Worm (Caenorhabditis elegans): ENCODE results near the gene Y39G8B.5.
"Not testable (repeated sequence)": the region's sequence is repeated elsewhere in the genome, so short reads cannot be mapped to it uniquely, and the experiment has no call there.

The Y39G8B.5 gene

ce11 chrII:13991741-13992140, at the start of gene Y39G8B.5:
Gene Y39G8B.5, minus strand, starts transcription at chrII:13991841.
- no peak for TF ChIP-seq klf-2 (GFP tag; conservative IDR thresholded peaks at IDR 0.05)
- no peak for TF ChIP-seq flt-1 (GFP tag; IDR thresholded peaks at IDR 0.05)
- TF ChIP-seq ref-1 (GFP tag; conservative IDR thresholded peaks at IDR 0.05), result no peak
- TF ChIP-seq T22C8.4 (GFP tag; IDR thresholded peaks at IDR 0.05), result no peak
- TF ChIP-seq med-1 (GFP tag; optimal IDR thresholded peaks at IDR 0.05; ENCODE audit: insufficient read depth), result no peak

- TF ChIP-seq med-1 (GFP tag; optimal IDR thresholded peaks at IDR 0.05; ENCODE audit: insufficient read depth), result no peak
- no peak for TF ChIP-seq ztf-29 (GFP tag; IDR thresholded peaks at IDR 0.05)
- no peak for TF ChIP-seq flt-1 (GFP tag; IDR thresholded peaks at IDR 0.05)
- TF ChIP-seq ref-1 (GFP tag; conservative IDR thresholded peaks at IDR 0.05), result no peak
- no peak for TF ChIP-seq cog-1 (tag; optimal IDR thresholded peaks at IDR 0.05)
- no peak for TF ChIP-seq tab-1 (GFP tag; IDR thresholded peaks at IDR 0.05)
- TF ChIP-seq ztf-23 (GFP tag; IDR thresholded peaks at IDR 0.05), result no peak
- no peak for TF ChIP-seq klf-2 (GFP tag; conservative IDR thresholded peaks at IDR 0.05)
- TF ChIP-seq T22C8.4 (GFP tag; IDR thresholded peaks at IDR 0.05), result no peak
These were observed 48.7 kb upstream of the Y39G8B.5 start for ce11 chrII:14040204-14040842.

- no peak for TF ChIP-seq med-1 (GFP tag; optimal IDR thresholded peaks at IDR 0.05; ENCODE audit: insufficient read depth)
- no peak for TF ChIP-seq ztf-29 (GFP tag; IDR thresholded peaks at IDR 0.05)
- no peak for TF ChIP-seq flt-1 (GFP tag; IDR thresholded peaks at IDR 0.05)
- no peak for TF ChIP-seq klf-2 (GFP tag; conservative IDR thresholded peaks at IDR 0.05)
- no peak for TF ChIP-seq ztf-23 (GFP tag; IDR thresholded peaks at IDR 0.05)
- no peak for TF ChIP-seq ref-1 (GFP tag; conservative IDR thresholded peaks at IDR 0.05)
- TF ChIP-seq T22C8.4 (GFP tag; IDR thresholded peaks at IDR 0.05), result no peak
- no peak for TF ChIP-seq tab-1 (GFP tag; IDR thresholded peaks at IDR 0.05)
- no peak for TF ChIP-seq cog-1 (tag; optimal IDR thresholded peaks at IDR 0.05)
These were observed 48.2 kb upstream of the Y39G8B.5 start for ce11 chrII:14039811-14040203.

DNA sequence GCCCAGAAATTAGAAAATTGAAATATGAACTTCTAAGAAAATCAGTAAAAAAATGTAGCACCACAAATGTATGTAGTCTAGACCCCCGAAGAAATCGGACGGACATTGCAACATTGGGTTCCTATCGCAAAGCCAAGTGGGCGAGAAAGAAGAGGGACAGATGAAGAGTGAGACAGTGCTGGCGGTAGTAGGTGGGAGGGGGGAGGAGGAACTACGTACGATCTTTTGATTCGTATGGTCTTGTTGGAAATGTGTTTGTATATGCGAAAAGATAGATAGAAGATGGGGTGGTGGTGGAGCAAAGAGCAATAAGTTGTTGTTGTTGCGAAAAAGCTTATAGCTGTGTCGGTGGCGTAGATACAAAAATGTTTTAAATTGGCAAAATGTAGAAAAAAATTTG, 46.7 kb upstream of the Y39G8B.5 start:
- no peak for TF ChIP-seq ztf-23 (GFP tag; IDR thresholded peaks at IDR 0.05)
- no peak for TF ChIP-seq klf-2 (GFP tag; conservative IDR thresholded peaks at IDR 0.05)
- TF ChIP-seq T22C8.4 (GFP tag; IDR thresholded peaks at IDR 0.05), result no peak
- TF ChIP-seq ztf-29 (GFP tag; IDR thresholded peaks at IDR 0.05), result no peak
- TF ChIP-seq flt-1 (GFP tag; IDR thresholded peaks at IDR 0.05), result 0 out of 2 replicates have a peak, but pooled peaks have one; percentile 48

DNA sequence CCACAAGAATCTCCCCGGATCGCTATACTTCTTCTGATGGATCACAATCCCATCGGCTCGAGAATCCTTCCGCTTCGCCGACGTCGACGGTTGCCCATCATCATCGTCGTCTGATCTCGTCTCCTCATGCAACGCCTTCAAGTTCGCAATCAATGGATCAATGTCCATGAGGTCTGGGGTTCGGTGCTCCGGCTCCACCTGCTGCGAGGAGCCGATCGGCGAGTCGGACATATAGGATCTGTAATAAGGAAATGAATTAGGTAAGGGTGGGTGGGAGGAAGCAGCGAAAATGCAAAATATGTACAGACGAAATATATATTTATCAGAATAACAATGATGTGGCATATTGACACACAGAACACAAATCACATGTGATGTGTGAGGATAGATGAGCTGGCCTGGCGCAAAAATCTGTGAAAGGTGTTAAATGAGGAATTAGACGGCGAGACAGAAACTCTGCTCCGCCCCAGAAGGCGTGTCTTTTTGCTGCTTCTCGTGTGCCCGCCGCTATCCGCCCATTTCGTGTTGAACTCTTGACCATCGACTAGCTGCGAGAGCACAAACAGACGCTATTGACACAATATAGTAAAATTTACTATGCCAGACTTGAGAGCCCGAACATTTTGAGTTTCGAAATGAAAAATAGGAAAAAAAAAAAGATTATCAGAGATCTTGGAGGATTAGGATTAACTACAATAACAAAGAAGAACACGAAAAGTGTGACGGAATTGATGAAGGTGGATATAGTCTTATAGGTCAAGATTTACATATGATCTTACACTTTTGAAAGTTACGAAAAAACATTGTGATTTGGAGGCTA, 46.1 kb upstream of the Y39G8B.5 start:
- no peak for TF ChIP-seq tab-1 (GFP tag; IDR thresholded peaks at IDR 0.05)
- no peak for TF ChIP-seq klf-2 (GFP tag; conservative IDR thresholded peaks at IDR 0.05)
- TF ChIP-seq cog-1 (tag; optimal IDR thresholded peaks at IDR 0.05), result no peak
- TF ChIP-seq flt-1 (GFP tag; IDR thresholded peaks at IDR 0.05), result no peak
- TF ChIP-seq ztf-29 (GFP tag; IDR thresholded peaks at IDR 0.05), result no peak
- no peak for TF ChIP-seq T22C8.4 (GFP tag; IDR thresholded peaks at IDR 0.05)
- no peak for TF ChIP-seq ztf-23 (GFP tag; IDR thresholded peaks at IDR 0.05)
- TF ChIP-seq ref-1 (GFP tag; conservative IDR thresholded peaks at IDR 0.05), result no peak
- TF ChIP-seq med-1 (GFP tag; optimal IDR thresholded peaks at IDR 0.05; ENCODE audit: insufficient read depth), result no peak

ce11 chrII:14036724-14037483, 45.3 kb upstream of the Y39G8B.5 start:
- TF ChIP-seq ref-1 (GFP tag; conservative IDR thresholded peaks at IDR 0.05), result no peak
- TF ChIP-seq tab-1 (GFP tag; IDR thresholded peaks at IDR 0.05), result no peak
- no peak for TF ChIP-seq med-1 (GFP tag; optimal IDR thresholded peaks at IDR 0.05; ENCODE audit: insufficient read depth)
- peak; percentile 68; the same call in 1 of the 2 replicates for TF ChIP-seq ztf-29 (GFP tag; IDR thresholded peaks at IDR 0.05)
- TF ChIP-seq T22C8.4 (GFP tag; IDR thresholded peaks at IDR 0.05), result no peak
- TF ChIP-seq flt-1 (GFP tag; IDR thresholded peaks at IDR 0.05), result no peak
- no peak for TF ChIP-seq klf-2 (GFP tag; conservative IDR thresholded peaks at IDR 0.05)
- TF ChIP-seq cog-1 (tag; optimal IDR thresholded peaks at IDR 0.05), result no peak

ce11 chrII:14034559-14034958, 42.9 kb upstream of the Y39G8B.5 start:
- TF ChIP-seq ref-1 (GFP tag; conservative IDR thresholded peaks at IDR 0.05) (no peak), klf-2 (GFP tag; conservative IDR thresholded peaks at IDR 0.05) (no peak), med-1 (GFP tag; optimal IDR thresholded peaks at IDR 0.05; ENCODE audit: insufficient read depth) (no peak), tab-1 (GFP tag; IDR thresholded peaks at IDR 0.05) (no peak), cog-1 (tag; optimal IDR thresholded peaks at IDR 0.05) (no peak), ztf-29 (GFP tag; IDR thresholded peaks at IDR 0.05) (no peak), flt-1 (GFP tag; IDR thresholded peaks at IDR 0.05) (no peak), T22C8.4 (GFP tag; IDR thresholded peaks at IDR 0.05) (no peak), ztf-23 (GFP tag; IDR thresholded peaks at IDR 0.05) (no peak)

DNA sequence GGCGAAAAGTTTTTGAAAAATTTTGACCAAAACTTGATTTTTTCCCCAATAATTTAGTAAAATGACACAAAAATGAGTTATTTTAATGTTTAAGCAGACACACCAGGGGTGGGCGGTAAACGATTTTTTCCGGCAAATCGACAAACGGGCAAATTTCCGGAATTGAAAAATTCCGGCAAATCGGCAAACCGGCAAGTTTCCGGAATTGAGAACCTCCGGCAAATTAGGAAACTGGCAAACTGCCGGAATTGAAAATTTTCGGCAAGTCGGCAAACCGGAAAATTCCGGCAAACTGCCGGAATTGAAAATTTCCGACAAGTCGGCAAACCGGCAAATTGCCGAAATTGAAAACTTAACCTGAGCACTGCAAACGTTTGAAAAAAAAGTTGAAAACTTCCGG, 41.1 kb upstream of the Y39G8B.5 start:
- TF ChIP-seq ztf-23 (GFP tag; IDR thresholded peaks at IDR 0.05) (no peak), med-1 (GFP tag; optimal IDR thresholded peaks at IDR 0.05; ENCODE audit: insufficient read depth) (no peak), cog-1 (tag; optimal IDR thresholded peaks at IDR 0.05) (no peak), T22C8.4 (GFP tag; IDR thresholded peaks at IDR 0.05) (no peak), flt-1 (GFP tag; IDR thresholded peaks at IDR 0.05) (no peak), ztf-29 (GFP tag; IDR thresholded peaks at IDR 0.05) (no peak), ref-1 (GFP tag; conservative IDR thresholded peaks at IDR 0.05) (no peak), klf-2 (GFP tag; conservative IDR thresholded peaks at IDR 0.05) (no peak), tab-1 (GFP tag; IDR thresholded peaks at IDR 0.05) (no peak)

DNA sequence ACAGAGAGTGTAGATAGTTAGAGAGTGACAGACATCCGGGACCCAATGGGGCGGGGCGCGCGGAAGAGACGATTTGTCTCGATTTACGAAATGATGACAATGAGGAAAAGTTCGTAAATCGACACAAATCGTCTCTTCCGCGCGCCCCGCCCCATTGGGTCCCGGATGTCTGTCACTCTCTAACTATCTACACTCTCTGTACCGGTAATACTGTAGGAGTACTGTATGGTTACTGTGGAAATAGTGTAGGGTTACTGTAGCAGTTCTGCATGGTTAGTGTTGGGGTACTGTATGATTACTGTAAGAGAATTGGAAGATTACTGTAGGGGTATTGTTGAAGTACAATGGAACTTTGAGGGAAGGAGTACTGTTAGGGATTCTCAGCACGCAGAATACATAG, 29.6 kb upstream of the Y39G8B.5 start, which contains the start of gene F01D5.10:
F01D5.10 (minus strand) TSS at position 101 of the 400 bp plus-strand sequence.
- TF ChIP-seq ztf-23 (GFP tag; IDR thresholded peaks at IDR 0.05); T22C8.4 (GFP tag; IDR thresholded peaks at IDR 0.05); med-1 (GFP tag; optimal IDR thresholded peaks at IDR 0.05; ENCODE audit: insufficient read depth): not testable (repeated sequence)
